Fruit fly (Drosophila melanogaster): Measurements from ENCODE around the gene CG15765.

The CG15765 gene

dm6 chrX:5880139-5880924 lies 62.0 kb downstream of the CG15765 start (continued):
- TF ChIP-seq CG12744 (GFP tag; optimal IDR thresholded peaks at IDR 0.05) (peak; percentile 26), CG31224 (GFP tag; IDR thresholded peaks at IDR 0.05) (no peak), chm (GFP tag; IDR thresholded peaks at IDR 0.05) (no peak), CG3407 (GFP tag; optimal IDR thresholded peaks at IDR 0.05) (no peak), h (optimal IDR thresholded peaks at IDR 0.05) (no peak), CG1529 (GFP tag; optimal IDR thresholded peaks at IDR 0.05) (no peak), CG12071 (GFP tag; optimal IDR thresholded peaks at IDR 0.05) (peak; percentile 51), ewg (GFP tag; optimal IDR thresholded peaks at IDR 0.05) (no peak), E2f1 (GFP tag; IDR thresholded peaks at IDR 0.05) (0 out of 2 replicates have a peak, but pooled peaks have one; percentile 31), dan (GFP tag; IDR thresholded peaks at IDR 0.05) (no peak), CG8924 (tag; optimal IDR thresholded peaks at IDR 0.05) (peak; percentile 53), Rx (GFP tag; IDR thresholded peaks at IDR 0.05) (0 out of 2 replicates have a peak, but pooled peaks have one; percentile 5), Doc3 (GFP tag; IDR thresholded peaks at IDR 0.05; ENCODE audit: partially characterized antibody) (no peak), Taf1 (GFP tag; IDR thresholded peaks at IDR 0.05) (no peak), stwl (tag; optimal IDR thresholded peaks at IDR 0.05) (no peak), CG13287 (GFP tag; IDR thresholded peaks at IDR 0.05; ENCODE audit: partially characterized antibody) (no peak), HLH54F (GFP tag; optimal IDR thresholded peaks at IDR 0.05) (peak; percentile 33), CG11085 (GFP tag; IDR thresholded peaks at IDR 0.05) (no peak), Gsc (GFP tag; IDR thresholded peaks at IDR 0.05) (no peak), CG4730 (GFP tag; IDR thresholded peaks at IDR 0.05) (no peak), CG2889 (GFP tag; IDR thresholded peaks at IDR 0.05) (no peak), CG17568 (GFP tag; optimal IDR thresholded peaks at IDR 0.05) (no peak), CG9727 (GFP tag; optimal IDR thresholded peaks at IDR 0.05) (peak; percentile 7), ATbp (GFP tag; optimal IDR thresholded peaks at IDR 0.05) (peak; percentile 48), CG4617 (GFP tag; optimal IDR thresholded peaks at IDR 0.05; ENCODE audit: borderline replicate concordance) (no peak), CG4328 (GFP tag; optimal IDR thresholded peaks at IDR 0.05) (peak; percentile 34), twi (tag; optimal IDR thresholded peaks at IDR 0.05) (peak; percentile 21), CG1024 (GFP tag; IDR thresholded peaks at IDR 0.05) (no peak), NC2β (GFP tag; optimal IDR thresholded peaks at IDR 0.05) (no peak), shn (GFP tag; optimal IDR thresholded peaks at IDR 0.05) (peak; percentile 39), NfI (GFP tag; optimal IDR thresholded peaks at IDR 0.05) (peak; percentile 57), tap (tag; optimal IDR thresholded peaks at IDR 0.05) (no peak), nerfin-2 (GFP tag; IDR thresholded peaks at IDR 0.05; ENCODE audit: partially characterized antibody) (no peak), gcm (GFP tag; optimal IDR thresholded peaks at IDR 0.05) (peak; percentile 24), CG16779 (GFP tag; IDR thresholded peaks at IDR 0.05) (no peak), wek (GFP tag; optimal IDR thresholded peaks at IDR 0.05) (peak; percentile 30), ase (GFP tag; IDR thresholded peaks at IDR 0.05) (no peak), tin (GFP tag; optimal IDR thresholded peaks at IDR 0.05) (peak; percentile 32), Hr39 (optimal IDR thresholded peaks at IDR 0.05) (no peak), CG3995 (GFP tag; optimal IDR thresholded peaks at IDR 0.05) (peak; percentile 44), pho (GFP tag; optimal IDR thresholded peaks at IDR 0.05) (peak; percentile 51), lola (GFP tag; optimal IDR thresholded peaks at IDR 0.05) (peak in 1 of 3 experiments; percentile 37), CHES-1-like (GFP tag; optimal IDR thresholded peaks at IDR 0.05) (peak; percentile 46), CG1832 (GFP tag; optimal IDR thresholded peaks at IDR 0.05) (no peak), cad (GFP tag; optimal IDR thresholded peaks at IDR 0.05) (no peak), CG12104 (GFP tag; optimal IDR thresholded peaks at IDR 0.05) (no peak), Dip2 (GFP tag; IDR thresholded peaks at IDR 0.05) (no peak), CG17359 (tag; optimal IDR thresholded peaks at IDR 0.05) (peak; percentile 58), CG1647 (GFP tag; optimal IDR thresholded peaks at IDR 0.05) (no peak), Sox102F (GFP tag; optimal IDR thresholded peaks at IDR 0.05) (peak; percentile 52)
